Worm (Caenorhabditis elegans) whole organism, mixed stage, embryonic: ENCODE results near the gene sri-25.
"Not testable (repeated sequence)": the region's sequence is repeated elsewhere in the genome, so short reads cannot be mapped to it uniquely, and the experiment has no call there.

Experiments used
- ceh-39 ChIP-seq: fragments of 150-350 bp; optimal IDR thresholded peaks from 2 replicates; lab custom pipeline; 2014; ENCODE audit warnings: missing biosample characterization, missing genetic modification characterization
- ceh-43 ChIP-seq: fragments of 200-800 bp; sonication (Bioruptor generic); optimal IDR thresholded peaks from 2 replicates; lab custom pipeline; 2018; ENCODE audit warnings: mild to moderate bottlenecking, missing genetic modification characterization, moderate library complexity, missing compliant biosample characterization
- lsy-2 ChIP-seq: fragments of 150-350 bp; optimal IDR thresholded peaks from 2 replicates; lab custom pipeline; 2014; ENCODE audit warnings: missing biosample characterization, missing genetic modification characterization
- mab-5 ChIP-seq: fragments of 150-350 bp; optimal IDR thresholded peaks from 2 replicates; lab custom pipeline; 2014; ENCODE audit warnings: missing biosample characterization, missing genetic modification characterization
- mep-1 ChIP-seq: fragments of 150-350 bp; optimal IDR thresholded peaks from 2 replicates; lab custom pipeline; 2017; ENCODE audit warnings: missing biosample characterization, missing genetic modification reagents, missing genetic modification characterization, inconsistent platforms
- nhr-237 ChIP-seq: fragments of 150-350 bp; optimal IDR thresholded peaks from 2 replicates; lab custom pipeline; 2014; ENCODE audit warnings: missing biosample characterization, missing genetic modification characterization

DNA sequence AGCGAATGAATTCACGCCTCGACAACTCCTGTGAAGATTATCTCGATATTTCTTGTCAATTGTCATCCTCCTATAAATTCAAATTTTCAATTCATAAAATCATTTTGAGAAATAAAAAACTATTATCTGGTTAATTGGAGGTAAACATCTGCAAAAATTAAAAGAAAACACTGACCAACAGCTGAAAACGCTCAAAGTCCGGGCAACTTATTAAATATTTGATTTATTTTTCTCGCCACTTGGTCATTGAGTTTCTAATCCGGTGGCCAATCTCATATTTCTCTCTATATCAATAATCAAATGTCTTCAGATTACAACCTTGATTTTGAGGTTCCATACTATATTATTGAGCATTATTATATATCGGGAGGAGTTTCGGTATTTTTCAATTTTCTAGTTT is 4.9 kb upstream of the sri-25 start, which contains the start of gene sri-24:
- not testable (repeated sequence) for TF ChIP-seq ceh-39 (tag; lab: Kevin White, UChicago); nhr-237; mab-5 (tag; lab: Kevin White, UChicago); ceh-43; lsy-2; mep-1
